Worm (Caenorhabditis elegans): ENCODE results near the gene C47E8.4.

The C47E8.4 gene

ce11 chrV:14688097-14688912, 3.0 kb upstream of the C47E8.4 start, which contains the start of gene C47E8.11:
TSS of gene C47E8.11 (plus strand) at chrV:14688616.
- TF ChIP-seq ztf-23 (GFP tag; IDR thresholded peaks at IDR 0.05) (no peak), ztf-29 (GFP tag; IDR thresholded peaks at IDR 0.05) (no peak)

ce11 chrV:14687106-14687964, 2.0 kb upstream of the C47E8.4 start:
- TF ChIP-seq klf-2 (GFP tag; conservative IDR thresholded peaks at IDR 0.05) (no peak), ztf-29 (GFP tag; IDR thresholded peaks at IDR 0.05) (no peak), ref-1 (GFP tag; conservative IDR thresholded peaks at IDR 0.05) (no peak), flt-1 (GFP tag; IDR thresholded peaks at IDR 0.05) (no peak), T22C8.4 (GFP tag; IDR thresholded peaks at IDR 0.05) (no peak), ztf-23 (GFP tag; IDR thresholded peaks at IDR 0.05) (no peak), tab-1 (GFP tag; IDR thresholded peaks at IDR 0.05) (no peak), med-1 (GFP tag; optimal IDR thresholded peaks at IDR 0.05; ENCODE audit: insufficient read depth) (no peak), cog-1 (tag; optimal IDR thresholded peaks at IDR 0.05) (no peak)

ce11 chrV:14686231-14687105, 1.2 kb upstream of the C47E8.4 start:
- TF ChIP-seq flt-1 (GFP tag; IDR thresholded peaks at IDR 0.05) (no peak), klf-2 (GFP tag; conservative IDR thresholded peaks at IDR 0.05) (no peak), cog-1 (tag; optimal IDR thresholded peaks at IDR 0.05) (no peak), ztf-29 (GFP tag; IDR thresholded peaks at IDR 0.05) (no peak), med-1 (GFP tag; optimal IDR thresholded peaks at IDR 0.05; ENCODE audit: insufficient read depth) (no peak), tab-1 (GFP tag; IDR thresholded peaks at IDR 0.05) (no peak), ztf-23 (GFP tag; IDR thresholded peaks at IDR 0.05) (no peak), ref-1 (GFP tag; conservative IDR thresholded peaks at IDR 0.05) (no peak), T22C8.4 (GFP tag; IDR thresholded peaks at IDR 0.05) (no peak)

ce11 chrV:14684359-14685312, 649 bp downstream of the C47E8.4 start, which contains the start of gene hsp-90:
TSS of gene hsp-90 (plus strand) at chrV:14684918.
- TF ChIP-seq ztf-29 (GFP tag; IDR thresholded peaks at IDR 0.05): no peak
- no peak for TF ChIP-seq ztf-23 (GFP tag; IDR thresholded peaks at IDR 0.05)
- TF ChIP-seq ref-1 (GFP tag; conservative IDR thresholded peaks at IDR 0.05): no peak
- no peak for TF ChIP-seq cog-1 (tag; optimal IDR thresholded peaks at IDR 0.05)
- no peak for TF ChIP-seq med-1 (GFP tag; optimal IDR thresholded peaks at IDR 0.05; ENCODE audit: insufficient read depth)
- no peak for TF ChIP-seq tab-1 (GFP tag; IDR thresholded peaks at IDR 0.05)
- no peak for TF ChIP-seq T22C8.4 (GFP tag; IDR thresholded peaks at IDR 0.05)
- no peak for TF ChIP-seq flt-1 (GFP tag; IDR thresholded peaks at IDR 0.05)
- no peak for TF ChIP-seq klf-2 (GFP tag; conservative IDR thresholded peaks at IDR 0.05)

- TF ChIP-seq tab-1 (GFP tag; IDR thresholded peaks at IDR 0.05) (no peak), cog-1 (tag; optimal IDR thresholded peaks at IDR 0.05) (no peak), klf-2 (GFP tag; conservative IDR thresholded peaks at IDR 0.05) (no peak)
Measured at ce11 chrV:14683926-14684325, 1.4 kb downstream of the C47E8.4 start.

ce11 chrV:14683291-14683690, 2.0 kb downstream of the C47E8.4 start:
- TF ChIP-seq tab-1 (GFP tag; IDR thresholded peaks at IDR 0.05) (no peak), ref-1 (GFP tag; conservative IDR thresholded peaks at IDR 0.05) (no peak), cog-1 (tag; optimal IDR thresholded peaks at IDR 0.05) (no peak), flt-1 (GFP tag; IDR thresholded peaks at IDR 0.05) (no peak), ztf-23 (GFP tag; IDR thresholded peaks at IDR 0.05) (no peak), med-1 (GFP tag; optimal IDR thresholded peaks at IDR 0.05; ENCODE audit: insufficient read depth) (no peak), ztf-29 (GFP tag; IDR thresholded peaks at IDR 0.05) (no peak), T22C8.4 (GFP tag; IDR thresholded peaks at IDR 0.05) (no peak), klf-2 (GFP tag; conservative IDR thresholded peaks at IDR 0.05) (no peak)

ce11 chrV:14682870-14683269, 2.4 kb downstream of the C47E8.4 start:
- TF ChIP-seq T22C8.4 (GFP tag; IDR thresholded peaks at IDR 0.05): no peak
- no peak for TF ChIP-seq ztf-29 (GFP tag; IDR thresholded peaks at IDR 0.05)
- TF ChIP-seq tab-1 (GFP tag; IDR thresholded peaks at IDR 0.05): no peak
- no peak for TF ChIP-seq flt-1 (GFP tag; IDR thresholded peaks at IDR 0.05)
- TF ChIP-seq cog-1 (tag; optimal IDR thresholded peaks at IDR 0.05): no peak
- no peak for TF ChIP-seq med-1 (GFP tag; optimal IDR thresholded peaks at IDR 0.05; ENCODE audit: insufficient read depth)

ce11 chrV:14680014-14680413, 5.3 kb downstream of the C47E8.4 start, which contains the start of gene C47E8.3:
TSS of gene C47E8.3 (plus strand) at chrV:14680314.
- TF ChIP-seq klf-2 (GFP tag; conservative IDR thresholded peaks at IDR 0.05) (no peak), flt-1 (GFP tag; IDR thresholded peaks at IDR 0.05) (no peak), T22C8.4 (GFP tag; IDR thresholded peaks at IDR 0.05) (no peak), ztf-29 (GFP tag; IDR thresholded peaks at IDR 0.05) (no peak), ref-1 (GFP tag; conservative IDR thresholded peaks at IDR 0.05) (no peak), tab-1 (GFP tag; IDR thresholded peaks at IDR 0.05) (no peak), cog-1 (tag; optimal IDR thresholded peaks at IDR 0.05) (no peak), ztf-23 (GFP tag; IDR thresholded peaks at IDR 0.05) (no peak), med-1 (GFP tag; optimal IDR thresholded peaks at IDR 0.05; ENCODE audit: insufficient read depth) (no peak)

Measured in whole organism, midembryonic.